Fruit fly (Drosophila melanogaster): ENCODE measurements around the gene Hyls1.
A peak's percentile ranks its signal among the peaks of the same experiment; 100 is the strongest.

Gene Hyls1

dm6 chr2L:16317777-16318610 is 34.4 kb downstream of the Hyls1 start (continued):
- no peak for TF ChIP-seq toy (GFP tag; IDR thresholded peaks at IDR 0.05)
- no peak for TF ChIP-seq CG7271 (tag; optimal IDR thresholded peaks at IDR 0.05)
- TF ChIP-seq CG9215 (GFP tag; IDR thresholded peaks at IDR 0.05): no peak
- no peak for TF ChIP-seq run (tag; optimal IDR thresholded peaks at IDR 0.05)
- no peak for TF ChIP-seq Hsf (GFP tag; optimal IDR thresholded peaks at IDR 0.05)
- peak; percentile 14 for TF ChIP-seq nau (GFP tag; optimal IDR thresholded peaks at IDR 0.05)
- TF ChIP-seq CG1792 (GFP tag; optimal IDR thresholded peaks at IDR 0.05): no peak
- TF ChIP-seq trem (tag; optimal IDR thresholded peaks at IDR 0.05): no peak
- TF ChIP-seq tx (GFP tag; optimal IDR thresholded peaks at IDR 0.05): no peak
- no peak for TF ChIP-seq mld (GFP tag; IDR thresholded peaks at IDR 0.05; ENCODE audit: partially characterized antibody)
- no peak for TF ChIP-seq ash1 (GFP tag; optimal IDR thresholded peaks at IDR 0.05)
- peak; percentile 32 for TF ChIP-seq Bteb2 (GFP tag; optimal IDR thresholded peaks at IDR 0.05)
- no peak for TF ChIP-seq CG31388 (GFP tag; optimal IDR thresholded peaks at IDR 0.05)
- no peak for TF ChIP-seq Xbp1 (GFP tag; optimal IDR thresholded peaks at IDR 0.05)
- TF ChIP-seq sqz (GFP tag; optimal IDR thresholded peaks at IDR 0.05): peak; percentile 53
- TF ChIP-seq CG18764 (GFP tag; optimal IDR thresholded peaks at IDR 0.05): no peak
- no peak for TF ChIP-seq CG13287 (GFP tag; IDR thresholded peaks at IDR 0.05; ENCODE audit: partially characterized antibody)
- TF ChIP-seq gsb-n (tag; optimal IDR thresholded peaks at IDR 0.05): peak; percentile 40
- no peak for TF ChIP-seq Lim3 (GFP tag; IDR thresholded peaks at IDR 0.05)
- no peak for TF ChIP-seq unc-4 (GFP tag; IDR thresholded peaks at IDR 0.05; ENCODE audit: partially characterized antibody)
- TF ChIP-seq CG17612 (GFP tag; IDR thresholded peaks at IDR 0.05): no peak
- TF ChIP-seq z (GFP tag; IDR thresholded peaks at IDR 0.05): no peak
- TF ChIP-seq CG11247 (GFP tag; IDR thresholded peaks at IDR 0.05): peak; percentile 51
- TF ChIP-seq Atf-2 (GFP tag; optimal IDR thresholded peaks at IDR 0.05): no peak
- no peak; the same call in 1 of the 2 replicates for TF ChIP-seq ttk (GFP tag; IDR thresholded peaks at IDR 0.05)
- peak; percentile 4; the same call in 1 of the 2 replicates for TF ChIP-seq bowl (GFP tag; IDR thresholded peaks at IDR 0.05)
- TF ChIP-seq CG8924 (tag; optimal IDR thresholded peaks at IDR 0.05): no peak
- TF ChIP-seq CG4404 (GFP tag; IDR thresholded peaks at IDR 0.05): no peak
- TF ChIP-seq ftz-f1 (GFP tag; optimal IDR thresholded peaks at IDR 0.05): no peak
- peak; percentile 43 for TF ChIP-seq Fer3 (tag; optimal IDR thresholded peaks at IDR 0.05)
- no peak for TF ChIP-seq pum (GFP tag; optimal IDR thresholded peaks at IDR 0.05)
- TF ChIP-seq CG10979 (tag; optimal IDR thresholded peaks at IDR 0.05): no peak
- peak; percentile 50 for TF ChIP-seq CG6765 (GFP tag; optimal IDR thresholded peaks at IDR 0.05)
- no peak for TF ChIP-seq CG11560 (tag; IDR thresholded peaks at IDR 0.05)
- no peak for TF ChIP-seq NC2β (GFP tag; optimal IDR thresholded peaks at IDR 0.05)
- no peak for TF ChIP-seq CG13624 (GFP tag; optimal IDR thresholded peaks at IDR 0.05)
- no peak for TF ChIP-seq Hmx (GFP tag; optimal IDR thresholded peaks at IDR 0.05)
- no peak for TF ChIP-seq prd (optimal IDR thresholded peaks at IDR 0.05)
- no peak for TF ChIP-seq prd (GFP tag; IDR thresholded peaks at IDR 0.05)
- no peak for TF ChIP-seq CG7928 (GFP tag; optimal IDR thresholded peaks at IDR 0.05)
- TF ChIP-seq corto (GFP tag; optimal IDR thresholded peaks at IDR 0.05): no peak
- no peak for TF ChIP-seq crol (GFP tag; IDR thresholded peaks at IDR 0.05)
- no peak for TF ChIP-seq Sox102F (GFP tag; optimal IDR thresholded peaks at IDR 0.05)
- peak in 1 of 2 experiments; percentile 34 for TF ChIP-seq eve (GFP tag; optimal IDR thresholded peaks at IDR 0.05)
- TF ChIP-seq CG4707 (GFP tag; optimal IDR thresholded peaks at IDR 0.05): peak; percentile 54
- TF ChIP-seq BtbVII (GFP tag; optimal IDR thresholded peaks at IDR 0.05): peak; percentile 63
- no peak for TF ChIP-seq aop (GFP tag; IDR thresholded peaks at IDR 0.05)
- peak; percentile 79 for TF ChIP-seq CG10543 (GFP tag; optimal IDR thresholded peaks at IDR 0.05)
- no peak for TF ChIP-seq CG4424 (GFP tag; optimal IDR thresholded peaks at IDR 0.05)
- TF ChIP-seq E2f2 (GFP tag; IDR thresholded peaks at IDR 0.05): 0 out of 2 replicates have a peak, but pooled peaks have one; percentile 19
